Worm (Caenorhabditis elegans): ENCODE results near the gene nhr-205.

DNA sequence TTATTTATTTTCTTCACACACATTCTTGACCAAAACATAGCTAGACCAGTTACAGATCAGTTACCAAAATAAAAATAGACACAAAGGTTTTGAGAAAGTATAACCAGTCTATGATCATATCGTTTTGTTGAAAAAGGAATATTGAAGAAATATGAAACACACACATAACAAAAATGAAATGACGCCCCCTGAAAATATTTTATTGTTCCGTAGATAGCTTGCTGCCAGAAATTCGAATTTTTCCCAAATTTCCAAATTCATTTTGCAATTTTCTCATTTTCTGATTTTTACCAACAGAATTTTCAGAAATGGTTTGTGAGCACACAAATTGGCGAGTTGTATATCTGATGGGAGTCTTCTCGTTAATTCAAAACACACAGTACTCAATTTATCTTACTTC is 6.1 kb downstream of the nhr-205 start, which contains the start of gene F57A8.7:
- no peak for TF ChIP-seq ama-1 (optimal IDR thresholded peaks at IDR 0.05)
- TF ChIP-seq F13C5.2 (tag; optimal IDR thresholded peaks at IDR 0.05): no peak
- no peak for TF ChIP-seq flt-1 (GFP tag; IDR thresholded peaks at IDR 0.05)
- TF ChIP-seq hmbx-1 (tag; optimal IDR thresholded peaks at IDR 0.05): no peak
- TF ChIP-seq ets-7 (tag; optimal IDR thresholded peaks at IDR 0.05): no peak
- no peak for TF ChIP-seq tra-4 (tag; optimal IDR thresholded peaks at IDR 0.05)
- no peak for TF ChIP-seq ceh-36 (tag; optimal IDR thresholded peaks at IDR 0.05)
- TF ChIP-seq B0310.2 (tag; optimal IDR thresholded peaks at IDR 0.05): no peak
- no peak for TF ChIP-seq ceh-13 (GFP tag; optimal IDR thresholded peaks at IDR 0.05)
- no peak for TF ChIP-seq hnd-1 (tag; optimal IDR thresholded peaks at IDR 0.05)
- no peak for TF ChIP-seq sea-1 (GFP tag; conservative IDR thresholded peaks at IDR 0.05)
- no peak for TF ChIP-seq pes-1 (GFP tag; IDR thresholded peaks at IDR 0.05)
- no peak for TF ChIP-seq tbx-11 (GFP tag; IDR thresholded peaks at IDR 0.05)

All from whole organism, early embryonic.